Fruit fly (Drosophila melanogaster) whole organism, wandering third instar larva: ENCODE results near the gene CG34293.

Source experiments
- Abd-B ChIP-seq: fragments of >200 bp; optimal IDR thresholded peaks from 2 replicates; lab custom pipeline; 2017; ENCODE audit warnings: missing biosample characterization, missing genetic modification characterization
- CrebA ChIP-seq: fragments of 200-800 bp; sonication (Bioruptor generic); optimal IDR thresholded peaks from 2 replicates; lab custom pipeline; 2016; ENCODE audit warnings: missing biosample characterization, mild to moderate bottlenecking, missing genetic modification characterization, borderline replicate concordance
- Dif ChIP-seq: fragments of 200-275, 200-300 bp; sonication (Bioruptor generic); optimal IDR thresholded peaks from 2 replicates; lab custom pipeline; 2018; ENCODE audit warnings: missing biosample characterization, missing genetic modification characterization; ENCODE audit not compliant: partially characterized antibody
- Hnf4 ChIP-seq: fragments of 200-800 bp; sonication (Bioruptor generic); optimal IDR thresholded peaks from 2 replicates; lab custom pipeline; 2016; ENCODE audit warnings: missing biosample characterization, mild to moderate bottlenecking, missing genetic modification characterization
- Hr78 ChIP-seq: fragments of >200 bp; optimal IDR thresholded peaks from 2 replicates; lab custom pipeline; 2017; ENCODE audit warnings: missing biosample characterization, missing genetic modification characterization
- Mio ChIP-seq: sonication (Bioruptor generic); optimal IDR thresholded peaks from 2 replicates; lab custom pipeline; 2016; ENCODE audit warnings: missing biosample characterization, missing genetic modification characterization
- Vsx2 ChIP-seq: fragments of 200-300, 225-300 bp; sonication (Bioruptor generic); optimal IDR thresholded peaks from 2 replicates; lab custom pipeline; 2018; ENCODE audit warnings: missing biosample characterization, missing genetic modification characterization; ENCODE audit not compliant: partially characterized antibody
- br ChIP-seq: fragments of 200-800 bp; sonication (Bioruptor generic); optimal IDR thresholded peaks from 2 replicates; lab custom pipeline; 2016; ENCODE audit warnings: missing biosample characterization, missing genetic modification characterization
- foxo ChIP-seq, 2 experiments: fragments of 200-800 bp; sonication (Bioruptor generic); optimal IDR thresholded peaks; 2 replicates in 1 of 2; 3 replicates in 1 of 2; lab custom pipeline; 2016 to 2017; ENCODE audit warnings: missing biosample characterization in 2 of 2, missing genetic modification characterization in 2 of 2
- jim ChIP-seq: fragments of 175-275, 200-325 bp; sonication (Bioruptor generic); optimal IDR thresholded peaks from 2 replicates; lab custom pipeline; 2016; ENCODE audit warnings: missing biosample characterization, mild to moderate bottlenecking, missing genetic modification characterization
- lola ChIP-seq: fragments of >200 bp; optimal IDR thresholded peaks from 2 replicates; lab custom pipeline; 2017; ENCODE audit warnings: missing biosample characterization, missing genetic modification characterization
- pan ChIP-seq: fragments of >200 bp; optimal IDR thresholded peaks from 2 replicates; lab custom pipeline; 2017
- psq ChIP-seq: fragments of 200-800 bp; sonication (Bioruptor generic); optimal IDR thresholded peaks from 3 replicates; lab custom pipeline; 2017; ENCODE audit warnings: missing biosample characterization, mild to moderate bottlenecking, missing genetic modification characterization, moderate library complexity
- usp ChIP-seq: fragments of >200 bp; optimal IDR thresholded peaks from 2 replicates; lab custom pipeline; 2017; ENCODE audit warnings: missing biosample characterization, missing genetic modification characterization

DNA sequence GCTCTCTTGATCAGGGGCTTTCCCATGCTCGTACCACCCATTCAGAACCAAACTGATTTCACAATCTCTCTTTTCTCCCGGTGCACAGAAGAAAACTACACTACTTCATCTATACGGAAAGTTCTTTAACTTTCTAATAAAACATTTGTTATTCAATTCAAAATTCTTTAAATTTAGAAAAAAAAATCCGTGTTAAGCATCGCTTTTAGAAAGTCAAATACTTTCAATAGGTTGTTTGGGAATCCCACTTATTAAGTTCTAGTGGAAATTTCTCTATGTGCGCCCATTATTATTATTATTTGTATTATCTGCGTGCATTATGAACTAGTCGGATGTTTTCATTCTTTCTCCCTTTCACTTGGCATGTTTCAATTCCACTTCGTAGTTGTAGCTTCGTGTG lies 27.7 kb upstream of the CG34293 start:
- TF ChIP-seq br (GFP tag; lab: Kevin White, UChicago) (no peak), Hr78 (GFP tag; lab: Kevin White, UChicago) (no peak), psq (no peak), Vsx2 (no peak), pan (lab: Kevin White, UChicago) (no peak), CrebA (no peak), foxo (GFP tag; optimal IDR thresholded peaks at IDR 0.05; lab: Kevin White, UChicago) (no peak), lola (no peak), jim (no peak), Abd-B (GFP tag; lab: Kevin White, UChicago) (no peak), Mio (GFP tag; lab: Kevin White, UChicago) (no peak), usp (GFP tag; lab: Kevin White, UChicago) (no peak), Hnf4 (no peak), Dif (no peak)
